Worm (Caenorhabditis elegans) whole organism, L1 larva: ENCODE results near the gene pgm-3.

Experiments
- Y116A8C.19 ChIP-seq: sonication (generic microtip); optimal IDR thresholded peaks from 2 replicates; lab custom pipeline; 2016; ENCODE audit warnings: missing compliant biosample characterization, missing genetic modification characterization, borderline replicate concordance
- alr-1 ChIP-seq: fragments of 200-800 bp; sonication (Bioruptor generic); optimal IDR thresholded peaks from 2 replicates; lab custom pipeline; 2018; ENCODE audit warnings: borderline replicate concordance, mild to moderate bottlenecking, missing genetic modification characterization, missing compliant biosample characterization
- blmp-1 ChIP-seq: fragments of 150-350 bp; optimal IDR thresholded peaks from 2 replicates; lab custom pipeline; 2014; ENCODE audit warnings: missing biosample characterization, missing genetic modification characterization
- ceh-63 ChIP-seq: fragments of 200-800 bp; sonication (Bioruptor generic); optimal IDR thresholded peaks from 2 replicates; lab custom pipeline; 2018; ENCODE audit warnings: mild to moderate bottlenecking, missing genetic modification characterization, missing compliant biosample characterization
- ceh-8 ChIP-seq: fragments of 200-800 bp; sonication (Bioruptor generic); optimal IDR thresholded peaks from 2 replicates; lab custom pipeline; 2018; ENCODE audit warnings: mild to moderate bottlenecking, missing genetic modification characterization, moderate library complexity, missing compliant biosample characterization
- ceh-82 ChIP-seq, 3 experiments: fragments of 150-350 bp in 1 of 3; sonication (generic microtip) in 2 of 3; optimal IDR thresholded peaks; 2 replicates each; lab custom pipeline; 2014 to 2017; ENCODE audit warnings: missing biosample characterization in 3 of 3, missing genetic modification characterization in 3 of 3
- ceh-90 ChIP-seq: sonication (generic microtip); optimal IDR thresholded peaks from 2 replicates; lab custom pipeline; 2016; ENCODE audit warnings: missing genetic modification characterization, missing compliant biosample characterization
- ces-1 ChIP-seq: fragments of 150-350 bp; optimal IDR thresholded peaks from 2 replicates; lab custom pipeline; 2014; ENCODE audit warnings: missing biosample characterization, missing genetic modification reagents, missing genetic modification characterization
- efl-1 ChIP-seq, 4 experiments: fragments of 150-350 bp; optimal IDR thresholded peaks in 3 of 4; peaks in 1 of 4; 1 replicate in 1 of 4; 2 replicates in 3 of 4; lab custom pipeline; 2014; ENCODE audit warnings: missing biosample characterization in 2 of 4, missing genetic modification characterization in 2 of 4, missing genetic modification reagents in 2 of 4
- ets-5 ChIP-seq: fragments of 200-800 bp; sonication (Bioruptor generic); IDR thresholded peaks from 2 replicates; pipeline ENCODE4 v1.3.6; 2022; ENCODE audit warnings: missing genetic modification characterization, missing compliant biosample characterization
- fkh-10 ChIP-seq: sonication (generic microtip); optimal IDR thresholded peaks from 2 replicates; lab custom pipeline; 2017; ENCODE audit warnings: missing biosample characterization, missing genetic modification reagents, missing genetic modification characterization
- hlh-17 ChIP-seq: fragments of 200-800 bp; sonication (Bioruptor generic); optimal IDR thresholded peaks from 2 replicates; lab custom pipeline; 2018; ENCODE audit warnings: missing genetic modification characterization, mild to moderate bottlenecking, missing compliant biosample characterization, moderate library complexity, borderline replicate concordance
- hpl-2 ChIP-seq: fragments of 150-350 bp; optimal IDR thresholded peaks from 2 replicates; lab custom pipeline; 2014; ENCODE audit warnings: missing biosample characterization, missing genetic modification reagents, missing genetic modification characterization
- irx-1 ChIP-seq: sonication (generic microtip); optimal IDR thresholded peaks from 2 replicates; lab custom pipeline; 2016; ENCODE audit warnings: missing genetic modification characterization, missing compliant biosample characterization
- jun-1 ChIP-seq: fragments of 150-350 bp; optimal IDR thresholded peaks from 2 replicates; lab custom pipeline; 2014; ENCODE audit warnings: missing biosample characterization, missing genetic modification reagents, missing genetic modification characterization
- lin-35 ChIP-seq, 2 experiments: fragments of 150-350 bp; optimal IDR thresholded peaks; 2 replicates each; lab custom pipeline; 2014; ENCODE audit warnings: missing biosample characterization in 2 of 2, missing genetic modification characterization in 2 of 2, missing genetic modification reagents in 2 of 2
- lsy-2 ChIP-seq, 2 experiments: fragments of 150-350 bp; optimal IDR thresholded peaks; 2 replicates each; lab custom pipeline; 2014; ENCODE audit warnings: missing biosample characterization in 2 of 2, missing genetic modification characterization in 2 of 2
- mab-9 ChIP-seq: fragments of 200-800 bp; sonication (Bioruptor generic); IDR thresholded peaks from 2 replicates; pipeline ENCODE4 v1.3.6; 2022; ENCODE audit warnings: missing genetic modification reagents, missing genetic modification characterization, missing compliant biosample characterization
- mdl-1 ChIP-seq, 2 experiments: fragments of 150-350 bp; optimal IDR thresholded peaks; 2 replicates each; lab custom pipeline; 2014 to 2017; ENCODE audit warnings: missing biosample characterization in 2 of 2, missing genetic modification characterization in 2 of 2, inconsistent platforms in 1 of 2
- nhr-11 ChIP-seq: fragments of 150-350 bp; optimal IDR thresholded peaks from 2 replicates; lab custom pipeline; 2014; ENCODE audit warnings: missing biosample characterization, missing genetic modification characterization
- nhr-19 ChIP-seq: fragments of 200-800 bp; sonication (Bioruptor generic); conservative IDR thresholded peaks from 2 replicates; pipeline ENCODE4 v1.3.6; 2022; ENCODE audit warnings: missing genetic modification characterization, missing compliant biosample characterization
- nhr-237 ChIP-seq: fragments of 150-350 bp; optimal IDR thresholded peaks from 2 replicates; lab custom pipeline; 2014; ENCODE audit warnings: missing biosample characterization, missing genetic modification characterization
- nhr-71 ChIP-seq: sonication (generic microtip); optimal IDR thresholded peaks from 2 replicates; lab custom pipeline; 2016; ENCODE audit warnings: mild to moderate bottlenecking, missing genetic modification characterization, moderate library complexity, missing compliant biosample characterization
- nhr-84 ChIP-seq: sonication (generic microtip); optimal IDR thresholded peaks from 2 replicates; lab custom pipeline; 2017; ENCODE audit warnings: missing biosample characterization, missing genetic modification characterization
- pag-3 ChIP-seq: sonication (generic microtip); optimal IDR thresholded peaks from 2 replicates; lab custom pipeline; 2017; ENCODE audit warnings: missing genetic modification characterization, mild to moderate bottlenecking, missing compliant biosample characterization, antibody characterized with exemption, borderline replicate concordance; ENCODE audit not compliant: insufficient read depth
- sup-37 ChIP-seq: fragments of 200-800 bp; sonication (Bioruptor generic); optimal IDR thresholded peaks from 2 replicates; lab custom pipeline; 2018; ENCODE audit warnings: mild to moderate bottlenecking, missing genetic modification characterization, missing compliant biosample characterization
- tbx-2 ChIP-seq: sonication (generic microtip); optimal IDR thresholded peaks from 2 replicates; lab custom pipeline; 2016; ENCODE audit warnings: missing genetic modification characterization, missing compliant biosample characterization
- tlp-1 ChIP-seq: fragments of 150-350 bp; optimal IDR thresholded peaks from 2 replicates; lab custom pipeline; 2014; ENCODE audit warnings: missing biosample characterization, missing genetic modification characterization
- unc-62 ChIP-seq: fragments of 150-350 bp; optimal IDR thresholded peaks from 2 replicates; lab custom pipeline; 2014; ENCODE audit warnings: missing biosample characterization, missing genetic modification reagents, missing genetic modification characterization
- unc-98 ChIP-seq: fragments of 200-800 bp; sonication (Bioruptor generic); IDR thresholded peaks from 2 replicates; pipeline ENCODE4 v1.3.6; 2022; ENCODE audit warnings: missing genetic modification characterization, missing compliant biosample characterization
- xbp-1 ChIP-seq: sonication (generic microtip); optimal IDR thresholded peaks from 2 replicates; lab custom pipeline; 2016; ENCODE audit warnings: missing genetic modification characterization, missing compliant biosample characterization
- ztf-11 ChIP-seq, 2 experiments: sonication (generic microtip); optimal IDR thresholded peaks; 2 replicates each; lab custom pipeline; 2016 to 2017; ENCODE audit warnings: missing genetic modification characterization in 2 of 2, missing biosample characterization in 1 of 2, missing compliant biosample characterization in 1 of 2

pgm-3 gene

ce11 chrIV:8745591-8746302 lies 20.2 kb downstream of the pgm-3 start, which contains the start of the genes F20C5.7 and parg-1:
Gene F20C5.7, minus strand, starts transcription at chrIV:8745691.
Gene parg-1, plus strand, starts transcription at chrIV:8746252.
- TF ChIP-seq mdl-1 (tag; optimal IDR thresholded peaks at IDR 0.05; lab: Kevin White, UChicago) (no peak), nhr-84 (tag; lab: Kevin White, UChicago) (no peak), unc-98 (no peak), lsy-2 (tag; optimal IDR thresholded peaks at IDR 0.05; lab: Kevin White, UChicago) (no peak), irx-1 (no peak)

DNA sequence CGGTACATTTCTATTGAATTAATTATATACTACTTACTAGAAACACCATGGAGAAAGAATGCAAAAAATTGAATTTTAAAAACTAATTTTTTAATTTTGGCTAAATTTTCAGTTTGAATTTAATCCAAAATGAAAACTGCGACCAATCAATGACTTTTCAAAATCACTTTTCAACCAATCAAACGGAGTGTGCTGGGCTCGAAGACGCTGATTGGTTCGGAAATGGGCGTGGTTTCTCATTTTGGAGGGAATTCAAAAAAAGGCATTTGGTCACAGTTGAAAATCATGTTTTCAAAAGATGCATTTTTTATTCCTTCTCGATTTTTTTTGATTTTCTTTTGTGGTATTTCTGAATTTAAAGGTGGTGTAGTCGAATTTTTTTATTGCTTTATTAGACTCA lies 23.4 kb downstream of the pgm-3 start:
- no peak for TF ChIP-seq pag-3 (tag; lab: Kevin White, UChicago)
- no peak for TF ChIP-seq efl-1 (optimal IDR thresholded peaks at IDR 0.05; lab: Kevin White, UChicago)
- TF ChIP-seq efl-1 (GFP tag; optimal IDR thresholded peaks at IDR 0.05 in 1 of 2; lab: Kevin White, UChicago) = peak in 1 of 2 experiments; percentile 24

DNA sequence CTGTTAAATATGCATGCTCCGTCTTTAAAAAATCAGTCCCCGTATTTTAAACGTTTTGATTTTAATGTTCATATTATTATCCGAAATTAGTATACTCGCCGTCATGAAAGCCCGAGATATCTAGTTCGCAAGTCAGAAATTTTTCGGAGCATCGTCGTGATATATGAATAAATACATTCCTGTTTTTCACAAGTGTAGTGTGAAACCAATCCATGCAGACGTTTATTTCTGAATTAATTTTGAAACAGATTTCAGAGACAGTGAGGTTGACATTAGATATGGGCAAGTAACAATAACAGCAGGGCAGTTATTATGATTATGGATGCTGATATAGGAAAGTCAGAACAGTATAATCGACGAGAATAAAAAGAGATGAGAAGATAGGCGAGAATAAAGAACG lies 27.0 kb downstream of the pgm-3 start:
- TF ChIP-seq mdl-1 (tag; optimal IDR thresholded peaks at IDR 0.05; lab: Kevin White, UChicago) (no peak), hpl-2 (no peak), nhr-19 (GFP tag; lab: Robert Waterston, UW) (no peak), blmp-1 (tag; lab: Kevin White, UChicago) (no peak), ceh-63 (no peak), ceh-82 (tag; optimal IDR thresholded peaks at IDR 0.05; lab: Kevin White, UChicago) (no peak), ces-1 (GFP tag; lab: Kevin White, UChicago) (no peak), Y116A8C.19 (tag; lab: Kevin White, UChicago) (no peak), sup-37 (GFP tag; lab: Kevin White, UChicago) (no peak), tbx-2 (tag; lab: Kevin White, UChicago) (no peak), nhr-237 (tag; lab: Kevin White, UChicago) (no peak), nhr-71 (tag; lab: Kevin White, UChicago) (no peak), fkh-10 (no peak)

ce11 chrIV:8754146-8754545 lies 28.6 kb downstream of the pgm-3 start:
- TF ChIP-seq tlp-1 (no peak), ztf-11 (tag; optimal IDR thresholded peaks at IDR 0.05; lab: Kevin White, UChicago) (no peak), unc-62 (GFP tag; lab: Kevin White, UChicago) (no peak), efl-1 (optimal IDR thresholded peaks at IDR 0.05; lab: Kevin White, UChicago) (no peak), efl-1 (GFP tag; optimal IDR thresholded peaks at IDR 0.05 in 1 of 2; lab: Kevin White, UChicago) (no peak), pag-3 (tag; lab: Kevin White, UChicago) (no peak), ceh-90 (tag; lab: Kevin White, UChicago) (no peak), lin-35 (GFP tag; optimal IDR thresholded peaks at IDR 0.05; lab: Kevin White, UChicago) (no peak), mab-9 (GFP tag; lab: Robert Waterston, UW) (no peak), ceh-82 (tag; optimal IDR thresholded peaks at IDR 0.05; lab: Kevin White, UChicago) (no peak), ets-5 (GFP tag; lab: Robert Waterston, UW) (no peak), nhr-11 (no peak), hlh-17 (GFP tag; lab: Kevin White, UChicago) (no peak), alr-1 (tag; lab: Kevin White, UChicago) (no peak), ceh-8 (no peak), nhr-237 (tag; lab: Kevin White, UChicago) (no peak), xbp-1 (tag; lab: Kevin White, UChicago) (no peak), jun-1 (no peak), mdl-1 (tag; optimal IDR thresholded peaks at IDR 0.05; lab: Kevin White, UChicago) (no peak)
- TF ChIP-seq, all 84 proteins: peak for 0
